Worm (Caenorhabditis elegans): ENCODE data around the gene gck-2.
A peak's percentile ranks its signal among the peaks of the same experiment; 100 is the strongest.

Gene gck-2

DNA sequence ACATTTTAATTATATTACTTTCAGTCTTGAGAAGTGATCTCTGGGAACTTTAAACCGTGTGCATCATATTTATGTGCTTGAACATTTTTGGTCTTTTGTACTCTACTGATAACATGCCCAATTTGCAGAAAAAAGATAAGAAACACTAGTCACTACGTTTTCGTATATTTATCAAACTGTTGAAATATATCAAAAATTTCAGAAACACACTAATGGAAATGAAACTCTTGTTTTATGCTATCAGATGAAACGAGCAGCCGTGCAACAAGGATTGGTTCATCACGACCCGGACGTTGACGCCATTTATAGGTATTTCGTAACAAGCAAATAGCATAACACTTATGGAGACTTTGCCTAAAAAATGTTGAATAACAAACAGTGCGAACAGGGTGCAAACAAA, 31.0 kb upstream of the gck-2 start (continued):
- no peak for TF ChIP-seq ceh-62 (tag; optimal IDR thresholded peaks at IDR 0.05)
- TF ChIP-seq hif-1 (tag; optimal IDR thresholded peaks at IDR 0.05): no peak
- no peak for TF ChIP-seq madf-5 (GFP tag; IDR thresholded peaks at IDR 0.05)
- TF ChIP-seq F10B5.3 (tag; optimal IDR thresholded peaks at IDR 0.05): no peak
- no peak for TF ChIP-seq lin-1 (GFP tag; IDR thresholded peaks at IDR 0.05)
- no peak for TF ChIP-seq nhr-41 (GFP tag; IDR thresholded peaks at IDR 0.05)
- no peak for TF ChIP-seq nhr-6 (tag; optimal IDR thresholded peaks at IDR 0.05)
- no peak for TF ChIP-seq ceh-32 (tag; optimal IDR thresholded peaks at IDR 0.05; ENCODE audit: poor library complexity)
- no peak for TF ChIP-seq hlh-11 (tag; optimal IDR thresholded peaks at IDR 0.05)
- no peak for TF ChIP-seq tag-97 (GFP tag; IDR thresholded peaks at IDR 0.05)
- peak; percentile 58 for TF ChIP-seq nhr-77 (tag; optimal IDR thresholded peaks at IDR 0.05)
- no peak for TF ChIP-seq lsy-2 (tag; optimal IDR thresholded peaks at IDR 0.05)
- no peak for TF ChIP-seq ZK337.2 (GFP tag; IDR thresholded peaks at IDR 0.05)
- peak; percentile 93 for TF ChIP-seq dmd-6 (GFP tag; IDR thresholded peaks at IDR 0.05)
- TF ChIP-seq daf-16 (GFP tag; optimal IDR thresholded peaks at IDR 0.05): no peak
- TF ChIP-seq daf-16 (tag; optimal IDR thresholded peaks at IDR 0.05): no peak

DNA sequence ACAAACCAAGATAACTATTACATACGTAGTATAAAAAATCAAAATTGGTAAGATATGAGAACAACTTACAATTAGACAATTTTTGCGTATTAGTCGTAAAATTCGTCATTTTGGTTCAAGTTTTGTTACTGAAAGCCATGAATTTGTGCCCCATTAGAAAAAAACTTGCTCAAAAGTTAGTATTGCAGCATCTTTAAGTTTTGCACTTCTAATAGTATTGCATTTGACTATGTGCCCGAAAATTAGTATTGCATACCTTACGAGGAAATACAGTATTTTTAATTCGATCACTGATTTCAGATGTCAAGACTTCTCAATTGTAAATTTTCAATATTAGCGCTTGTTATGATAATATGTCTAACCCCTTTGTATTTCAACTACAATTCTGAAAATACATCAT, 29.0 kb upstream of the gck-2 start, which contains the start of gene T15B7.8:
Gene T15B7.8 (plus strand): TSS at position 301 of the 400 bp plus-strand sequence.
- TF ChIP-seq nhr-102 (tag; optimal IDR thresholded peaks at IDR 0.05): no peak
- TF ChIP-seq T20F7.1 (GFP tag; optimal IDR thresholded peaks at IDR 0.05): no peak
- TF ChIP-seq lir-3 (tag; optimal IDR thresholded peaks at IDR 0.05): no peak
- no peak for TF ChIP-seq daf-12 (tag; optimal IDR thresholded peaks at IDR 0.05)
- TF ChIP-seq ceh-62 (tag; optimal IDR thresholded peaks at IDR 0.05): no peak
- TF ChIP-seq lin-38 (GFP tag; IDR thresholded peaks at IDR 0.05): no peak
- no peak for TF ChIP-seq arid-1 (GFP tag; conservative IDR thresholded peaks at IDR 0.05)
- TF ChIP-seq F37D6.2 (tag; optimal IDR thresholded peaks at IDR 0.05): no peak
- TF ChIP-seq jun-1 (tag; optimal IDR thresholded peaks at IDR 0.05): no peak
- TF ChIP-seq lin-15B (tag; optimal IDR thresholded peaks at IDR 0.05): no peak
- TF ChIP-seq skn-1 (tag; optimal IDR thresholded peaks at IDR 0.05): no peak
- no peak for TF ChIP-seq aha-1 (tag)
- no peak for TF ChIP-seq nhr-111 (GFP tag; optimal IDR thresholded peaks at IDR 0.05)
- no peak for TF ChIP-seq F26F4.8 (GFP tag; conservative IDR thresholded peaks at IDR 0.05)
- no peak for TF ChIP-seq set-16 (GFP tag; IDR thresholded peaks at IDR 0.05)
- TF ChIP-seq F44E2.7 (GFP tag; IDR thresholded peaks at IDR 0.05): no peak
- TF ChIP-seq nhr-25 (tag; optimal IDR thresholded peaks at IDR 0.05; ENCODE audit: borderline replicate concordance, insufficient read depth): no peak

DNA sequence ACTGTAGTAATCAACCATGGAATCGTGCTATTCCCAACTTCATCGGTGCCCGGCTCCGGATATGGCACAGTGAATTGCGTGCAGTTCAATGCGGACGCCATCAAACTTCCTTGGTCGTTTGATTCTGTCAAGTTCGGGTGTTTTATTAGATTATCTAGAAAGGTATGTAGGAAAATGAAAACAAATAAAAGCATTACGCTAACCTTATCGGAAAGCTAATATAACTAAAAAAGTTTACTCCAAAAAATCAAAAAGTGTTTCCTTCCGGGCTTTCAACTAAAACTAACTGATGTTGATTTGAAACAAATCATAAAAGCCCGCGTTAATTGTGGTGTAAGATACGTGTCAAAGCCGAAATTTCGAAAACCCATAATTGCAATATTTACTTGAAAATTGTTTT, 27.3 kb upstream of the gck-2 start, which contains the start of gene dmsr-13:
Gene dmsr-13 (minus strand): TSS at position 101 of the 400 bp plus-strand sequence.
- TF ChIP-seq dmd-8 (GFP tag; IDR thresholded peaks at IDR 0.05) (no peak), nhr-6 (tag; optimal IDR thresholded peaks at IDR 0.05) (no peak), ama-1 (optimal IDR thresholded peaks at IDR 0.05) (no peak), daf-16 (GFP tag; optimal IDR thresholded peaks at IDR 0.05) (no peak), daf-16 (tag; optimal IDR thresholded peaks at IDR 0.05) (no peak), nhr-11 (tag; optimal IDR thresholded peaks at IDR 0.05) (no peak), nhr-25 (tag; optimal IDR thresholded peaks at IDR 0.05; ENCODE audit: borderline replicate concordance, insufficient read depth) (no peak), rbr-2 (tag; optimal IDR thresholded peaks at IDR 0.05) (no peak), ctbp-1 (GFP tag; IDR thresholded peaks at IDR 0.05) (no peak), mdt-29 (GFP tag; IDR thresholded peaks at IDR 0.05) (no peak), F10B5.3 (tag; optimal IDR thresholded peaks at IDR 0.05) (no peak), ztf-7 (tag; optimal IDR thresholded peaks at IDR 0.05) (no peak), ZK546.5 (tag; optimal IDR thresholded peaks at IDR 0.05) (no peak), hlh-30 (tag; optimal IDR thresholded peaks at IDR 0.05; ENCODE audit: insufficient read depth) (no peak), R02D3.7 (tag; optimal IDR thresholded peaks at IDR 0.05) (no peak), lin-39 (tag; optimal IDR thresholded peaks at IDR 0.05) (no peak)
